Worm (Caenorhabditis elegans) whole organism, young adult: ENCODE measurements around the gene stdh-2.

Experiments used
- B0336.3 ChIP-seq: fragments of 200-800 bp; sonication (Bioruptor generic); IDR thresholded peaks from 2 replicates; pipeline ENCODE4 v1.3.6; 2022; ENCODE audit warnings: missing genetic modification characterization, missing compliant biosample characterization
- D2030.7 ChIP-seq: fragments of 200-800 bp; sonication (Bioruptor generic); IDR thresholded peaks from 2 replicates; pipeline ENCODE4 v1.3.6; 2022; ENCODE audit warnings: missing genetic modification reagents, missing genetic modification characterization, missing compliant biosample characterization
- F23B12.7 ChIP-seq: sonication (generic microtip); optimal IDR thresholded peaks from 2 replicates; lab custom pipeline; 2017; ENCODE audit warnings: missing genetic modification characterization, mild to moderate bottlenecking, missing compliant biosample characterization, antibody characterized with exemption, moderate library complexity; ENCODE audit not compliant: insufficient read depth
- F37B4.10 ChIP-seq: fragments of 200-800 bp; sonication (Bioruptor generic); IDR thresholded peaks from 2 replicates; pipeline ENCODE4 v1.3.6; 2022; ENCODE audit warnings: missing genetic modification characterization, missing compliant biosample characterization
- F39B2.1 ChIP-seq: fragments of 200-800 bp; sonication (Bioruptor generic); IDR thresholded peaks from 2 replicates; pipeline ENCODE4 v1.3.6; 2022; ENCODE audit warnings: missing genetic modification reagents, missing genetic modification characterization, missing compliant biosample characterization
- F52B5.7 ChIP-seq: sonication (generic microtip); optimal IDR thresholded peaks from 2 replicates; lab custom pipeline; 2016; ENCODE audit warnings: mild to moderate bottlenecking, missing genetic modification characterization, missing compliant biosample characterization
- T07F8.4 ChIP-seq: sonication (generic microtip); optimal IDR thresholded peaks from 2 replicates; lab custom pipeline; 2016; ENCODE audit warnings: mild to moderate bottlenecking, missing genetic modification characterization, moderate library complexity, missing compliant biosample characterization
- Y53G8AR.9 ChIP-seq: fragments of 200-800 bp; sonication (Bioruptor generic); conservative IDR thresholded peaks from 2 replicates; pipeline ENCODE4 v1.3.6; 2022; ENCODE audit warnings: missing genetic modification reagents, missing genetic modification characterization, missing compliant biosample characterization
- Y79H2A.3 ChIP-seq: fragments of 200-800 bp; sonication (Bioruptor generic); conservative IDR thresholded peaks from 2 replicates; pipeline ENCODE4 v1.3.6; 2022; ENCODE audit warnings: missing genetic modification reagents, missing genetic modification characterization, missing compliant biosample characterization
- ZK185.1 ChIP-seq: sonication (generic microtip); optimal IDR thresholded peaks from 2 replicates; lab custom pipeline; 2016; ENCODE audit warnings: mild to moderate bottlenecking, missing genetic modification characterization, missing compliant biosample characterization; ENCODE audit not compliant: poor library complexity, severe bottlenecking
- aptf-2 ChIP-seq: fragments of 200-800 bp; sonication (Bioruptor generic); conservative IDR thresholded peaks from 2 replicates; pipeline ENCODE4 v1.3.6; 2022; ENCODE audit warnings: missing genetic modification reagents, missing genetic modification characterization, missing compliant biosample characterization
- attf-6 ChIP-seq: fragments of 200-800 bp; sonication (Bioruptor generic); IDR thresholded peaks from 2 replicates; pipeline ENCODE4 v1.3.6; 2022; ENCODE audit warnings: missing genetic modification reagents, missing genetic modification characterization, missing compliant biosample characterization
- ccch-3 ChIP-seq: fragments of 200-800 bp; sonication (Bioruptor generic); optimal IDR thresholded peaks from 2 replicates; lab custom pipeline; 2018; ENCODE audit warnings: mild to moderate bottlenecking, missing genetic modification characterization, missing compliant biosample characterization
- cebp-2 ChIP-seq: fragments of 200-800 bp; sonication (Bioruptor generic); IDR thresholded peaks from 2 replicates; pipeline ENCODE4 v1.3.6; 2022; ENCODE audit warnings: missing genetic modification characterization, missing compliant biosample characterization
- ceh-79 ChIP-seq: sonication (generic microtip); optimal IDR thresholded peaks from 2 replicates; lab custom pipeline; 2017; ENCODE audit warnings: mild to moderate bottlenecking, missing genetic modification characterization, missing compliant biosample characterization
- ceh-91 ChIP-seq: fragments of 200-800 bp; sonication (Bioruptor generic); IDR thresholded peaks from 2 replicates; pipeline ENCODE4 v1.3.6; 2022; ENCODE audit warnings: missing genetic modification reagents, missing genetic modification characterization, missing compliant biosample characterization
- die-1 ChIP-seq: sonication (generic microtip); optimal IDR thresholded peaks from 2 replicates; lab custom pipeline; 2016; ENCODE audit warnings: missing genotype, mild to moderate bottlenecking, missing genetic modification characterization, missing compliant biosample characterization
- dox-1 ChIP-seq: fragments of 200-800 bp; sonication (Bioruptor generic); IDR thresholded peaks from 2 replicates; pipeline ENCODE4 v1.3.6; 2022; ENCODE audit warnings: missing genetic modification reagents, missing genetic modification characterization, missing compliant biosample characterization
- dpff-1 ChIP-seq: sonication (generic microtip); optimal IDR thresholded peaks from 2 replicates; lab custom pipeline; 2017; ENCODE audit warnings: mild to moderate bottlenecking, missing genetic modification characterization, missing compliant biosample characterization
- egl-18 ChIP-seq: fragments of 200-800 bp; sonication (Bioruptor generic); IDR thresholded peaks from 2 replicates; pipeline ENCODE4 v1.3.6; 2022; ENCODE audit warnings: missing genetic modification reagents, missing genetic modification characterization, missing compliant biosample characterization
- egrh-3 ChIP-seq: fragments of 200-800 bp; sonication (Bioruptor generic); IDR thresholded peaks from 2 replicates; pipeline ENCODE4 v1.3.6; 2022; ENCODE audit warnings: missing genetic modification reagents, missing genetic modification characterization, missing compliant biosample characterization
- fkh-3 ChIP-seq: sonication (generic microtip); optimal IDR thresholded peaks from 2 replicates; lab custom pipeline; 2016; ENCODE audit warnings: mild to moderate bottlenecking, missing genetic modification characterization, missing compliant biosample characterization
- hmg-20 ChIP-seq: fragments of 200-800 bp; sonication (Bioruptor generic); IDR thresholded peaks from 2 replicates; pipeline ENCODE4 v1.3.6; 2022; ENCODE audit warnings: missing genetic modification reagents, missing genetic modification characterization, missing compliant biosample characterization
- let-607 ChIP-seq, 2 experiments: fragments of 200-800 bp in 1 of 2; sonication (Bioruptor generic) in 1 of 2; sonication (generic microtip) in 1 of 2; optimal IDR thresholded peaks; 2 replicates each; lab custom pipeline; 2016 to 2018; ENCODE audit warnings: mild to moderate bottlenecking in 2 of 2, missing compliant biosample characterization in 2 of 2, missing genetic modification characterization in 2 of 2, moderate library complexity in 2 of 2, missing genotype in 1 of 2
- lin-26 ChIP-seq: fragments of 200-800 bp; sonication (Bioruptor generic); IDR thresholded peaks from 2 replicates; pipeline ENCODE4 v1.3.6; 2022; ENCODE audit warnings: missing genetic modification reagents, missing genetic modification characterization, missing compliant biosample characterization
- lin-35 ChIP-seq, 3 experiments: fragments of 150-350 bp in 2 of 3; sonication (generic microtip) in 1 of 3; optimal IDR thresholded peaks; 2 replicates each; lab custom pipeline; 2014 to 2018; ENCODE audit warnings: missing biosample characterization in 3 of 3, missing genetic modification characterization in 3 of 3, missing genetic modification reagents in 3 of 3
- lin-54 ChIP-seq: fragments of 200-800 bp; sonication (Bioruptor generic); optimal IDR thresholded peaks from 2 replicates; lab custom pipeline; 2018; ENCODE audit warnings: mild to moderate bottlenecking, missing genetic modification characterization, missing compliant biosample characterization
- lir-1 ChIP-seq: fragments of 200-800 bp; sonication (Bioruptor generic); conservative IDR thresholded peaks from 2 replicates; pipeline ENCODE4 v1.3.6; 2022; ENCODE audit warnings: missing genetic modification reagents, missing genetic modification characterization, missing compliant biosample characterization
- lsl-1 ChIP-seq: fragments of 200-800 bp; sonication (Bioruptor generic); optimal IDR thresholded peaks from 2 replicates; lab custom pipeline; 2018; ENCODE audit warnings: mild to moderate bottlenecking, missing genetic modification characterization, moderate library complexity, missing compliant biosample characterization
- madf-10 ChIP-seq: sonication (generic microtip); optimal IDR thresholded peaks from 2 replicates; lab custom pipeline; 2016; ENCODE audit warnings: mild to moderate bottlenecking, missing genetic modification characterization, missing compliant biosample characterization
- madf-3 ChIP-seq: fragments of 200-800 bp; sonication (Bioruptor generic); IDR thresholded peaks from 2 replicates; pipeline ENCODE4 v1.3.6; 2022; ENCODE audit warnings: missing genetic modification reagents, missing genetic modification characterization, missing compliant biosample characterization
- madf-6 ChIP-seq: fragments of 200-800 bp; sonication (Bioruptor generic); IDR thresholded peaks from 2 replicates; pipeline ENCODE4 v1.3.6; 2022; ENCODE audit warnings: missing genetic modification reagents, missing genetic modification characterization, missing compliant biosample characterization
- madf-8 ChIP-seq: fragments of 200-800 bp; sonication (Bioruptor generic); conservative IDR thresholded peaks from 2 replicates; pipeline ENCODE4 v1.3.6; 2022; ENCODE audit warnings: missing genetic modification reagents, missing genetic modification characterization, missing compliant biosample characterization
- nfya-1 ChIP-seq: sonication (generic microtip); optimal IDR thresholded peaks from 2 replicates; lab custom pipeline; 2017; ENCODE audit warnings: antibody characterized with exemption, missing compliant biosample characterization, missing genetic modification characterization, borderline replicate concordance; ENCODE audit not compliant: insufficient read depth
- nfyb-1 ChIP-seq: fragments of 200-800 bp; sonication (Bioruptor generic); IDR thresholded peaks from 2 replicates; pipeline ENCODE4 v1.3.6; 2022; ENCODE audit warnings: missing genetic modification reagents, missing genetic modification characterization, missing compliant biosample characterization
- nhr-179 ChIP-seq: sonication (generic microtip); optimal IDR thresholded peaks from 2 replicates; lab custom pipeline; 2016; ENCODE audit warnings: mild to moderate bottlenecking, missing genetic modification characterization, missing compliant biosample characterization
- nhr-27 ChIP-seq: fragments of 200-800 bp; sonication (Bioruptor generic); optimal IDR thresholded peaks from 2 replicates; lab custom pipeline; 2018; ENCODE audit warnings: mild to moderate bottlenecking, missing genetic modification characterization, moderate library complexity, missing compliant biosample characterization
- nhr-80 ChIP-seq: sonication (generic microtip); optimal IDR thresholded peaks from 2 replicates; lab custom pipeline; 2016; ENCODE audit warnings: missing genetic modification characterization, missing compliant biosample characterization
- pbrm-1 ChIP-seq: fragments of 200-800 bp; sonication (Bioruptor generic); IDR thresholded peaks from 2 replicates; pipeline ENCODE4 v1.3.6; 2022; ENCODE audit warnings: missing genetic modification reagents, missing genetic modification characterization, missing compliant biosample characterization
- rcor-1 ChIP-seq: fragments of 200-800 bp; sonication (Bioruptor generic); IDR thresholded peaks from 2 replicates; pipeline ENCODE4 v1.3.6; 2022; ENCODE audit warnings: missing genetic modification reagents, missing genetic modification characterization, missing compliant biosample characterization
- rec-8 ChIP-seq, 2 experiments: sonication (generic microtip); optimal IDR thresholded peaks; 2 replicates each; lab custom pipeline; 2016; ENCODE audit warnings: mild to moderate bottlenecking in 2 of 2, missing genetic modification characterization in 2 of 2, missing genetic modification reagents in 2 of 2, missing genotype in 2 of 2, missing biosample characterization in 1 of 2, missing compliant biosample characterization in 1 of 2, moderate library complexity in 1 of 2
- snpc-4 ChIP-seq, 5 experiments: fragments of 150-350 bp in 1 of 5; sonication (generic microtip) in 4 of 5; optimal IDR thresholded peaks; 2 replicates each; lab custom pipeline; 2014 to 2018; ENCODE audit warnings: missing genetic modification characterization in 5 of 5, missing biosample characterization in 3 of 5, antibody characterized with exemption in 2 of 5, mild to moderate bottlenecking in 2 of 5, missing compliant biosample characterization in 2 of 5, missing genotype in 2 of 5, moderate library complexity in 2 of 5, missing genetic modification reagents in 1 of 5
- tlf-1 ChIP-seq: fragments of 200-800 bp; sonication (Bioruptor generic); optimal IDR thresholded peaks from 2 replicates; lab custom pipeline; 2018; ENCODE audit warnings: mild to moderate bottlenecking, missing genetic modification characterization, missing compliant biosample characterization
- xnd-1 ChIP-seq: sonication (generic microtip); optimal IDR thresholded peaks from 2 replicates; lab custom pipeline; 2016; ENCODE audit warnings: missing genotype, missing genetic modification reagents, missing genetic modification characterization, missing compliant biosample characterization
- zfh-2 ChIP-seq: fragments of 200-800 bp; sonication (Bioruptor generic); conservative IDR thresholded peaks from 2 replicates; pipeline ENCODE4 v1.3.6; 2022; ENCODE audit warnings: missing genetic modification reagents, missing genetic modification characterization, missing compliant biosample characterization
- ztf-18 ChIP-seq: sonication (generic microtip); optimal IDR thresholded peaks from 2 replicates; lab custom pipeline; 2016; ENCODE audit warnings: missing genotype, mild to moderate bottlenecking, missing genetic modification characterization, missing compliant biosample characterization

Gene stdh-2

DNA sequence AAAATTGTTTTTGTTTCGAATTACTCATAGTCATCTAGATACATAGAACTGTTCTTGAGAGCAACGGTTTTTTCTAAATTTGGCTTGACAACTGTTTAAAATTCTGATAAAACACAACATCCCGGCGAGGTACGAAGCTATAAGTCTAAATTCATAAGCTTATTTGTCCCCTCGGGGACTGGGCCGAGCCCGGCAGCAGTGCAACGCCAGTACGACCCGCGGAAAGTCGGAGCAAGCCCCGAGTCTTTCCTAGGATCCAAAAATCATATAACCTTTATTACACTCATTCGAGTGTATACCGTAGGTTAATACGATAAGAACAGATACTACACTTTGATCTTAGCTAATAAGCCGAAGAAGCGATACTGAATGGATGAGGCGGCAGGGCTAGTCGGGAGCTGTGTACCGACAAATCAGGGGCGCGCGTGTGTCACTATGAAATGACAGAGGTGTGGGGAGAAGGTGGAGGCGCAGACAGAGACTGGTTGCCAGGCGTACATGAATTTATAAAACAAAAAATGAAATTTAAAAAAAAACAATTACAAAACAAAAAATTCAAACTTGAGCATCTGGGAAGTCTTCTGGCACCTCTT is 1.5 kb downstream of the stdh-2 start (continued):
- TF ChIP-seq Y53G8AR.9 (0 out of 2 replicates have a peak, but pooled peaks have one; percentile 44), tlf-1 (GFP tag; lab: Kevin White, UChicago) (no peak), die-1 (peak; percentile 45), cebp-2 (GFP tag; lab: Robert Waterston, UW) (no peak), madf-6 (GFP tag; lab: Robert Waterston, UW) (peak; percentile 73), zfh-2 (GFP tag; lab: Robert Waterston, UW) (0 out of 2 replicates have a peak, but pooled peaks have one; percentile 20), ZK185.1 (tag; lab: Kevin White, UChicago) (no peak), rec-8 (tag; optimal IDR thresholded peaks at IDR 0.05; lab: Kevin White, UChicago) (no peak), madf-10 (tag; lab: Kevin White, UChicago) (no peak), lin-54 (GFP tag; lab: Kevin White, UChicago) (peak; percentile 16), F37B4.10 (GFP tag; lab: Robert Waterston, UW) (no peak), xnd-1 (tag; lab: Kevin White, UChicago) (peak; percentile 24), ztf-18 (tag; lab: Kevin White, UChicago) (peak; percentile 27), nfya-1 (tag; lab: Kevin White, UChicago) (no peak), dox-1 (GFP tag; lab: Robert Waterston, UW) (peak; percentile 77), madf-3 (GFP tag; lab: Robert Waterston, UW) (no peak), hmg-20 (no peak), ceh-91 (GFP tag; lab: Robert Waterston, UW) (no peak), ceh-79 (tag; lab: Kevin White, UChicago) (no peak), egrh-3 (GFP tag; lab: Robert Waterston, UW) (0 out of 2 replicates have a peak, but pooled peaks have one; percentile 28), lsl-1 (peak; percentile 64), let-607 (tag; optimal IDR thresholded peaks at IDR 0.05; lab: Kevin White, UChicago) (no peak), T07F8.4 (no peak), F39B2.1 (no peak), rcor-1 (GFP tag; lab: Robert Waterston, UW) (0 out of 2 replicates have a peak, but pooled peaks have one; percentile 26), ccch-3 (no peak), attf-6 (GFP tag; lab: Robert Waterston, UW) (peak; percentile 96), nhr-179 (no peak), pbrm-1 (peak; percentile 86), F52B5.7 (tag; lab: Kevin White, UChicago) (no peak), aptf-2 (GFP tag; lab: Robert Waterston, UW) (0 out of 2 replicates have a peak, but pooled peaks have one; percentile 29), nfyb-1 (peak; percentile 42; the same call in 1 of the 2 replicates), dpff-1 (tag; lab: Kevin White, UChicago) (no peak), lin-26 (GFP tag; lab: Robert Waterston, UW) (peak; percentile 82), nhr-27 (tag; lab: Kevin White, UChicago) (no peak), egl-18 (GFP tag; lab: Robert Waterston, UW) (no peak), madf-8 (GFP tag; lab: Robert Waterston, UW) (0 out of 2 replicates have a peak, but pooled peaks have one; percentile 11), F23B12.7 (tag; lab: Kevin White, UChicago) (peak; percentile 52), Y79H2A.3 (GFP tag; lab: Robert Waterston, UW) (no peak), lir-1 (no peak), D2030.7 (GFP tag; lab: Robert Waterston, UW) (peak; percentile 76), lin-35 (GFP tag; optimal IDR thresholded peaks at IDR 0.05; lab: Kevin White, UChicago) (no peak), fkh-3 (tag; lab: Kevin White, UChicago) (no peak), B0336.3 (GFP tag; lab: Robert Waterston, UW) (peak; percentile 65), snpc-4 (GFP tag; optimal IDR thresholded peaks at IDR 0.05; lab: Kevin White, UChicago) (peak; percentile 89), snpc-4 (tag; optimal IDR thresholded peaks at IDR 0.05; lab: Kevin White, UChicago) (peak; percentile 82 to 97 (median 92)), nhr-80 (no peak)
